Worm (Caenorhabditis elegans) whole organism, L2 larva: ENCODE measurements around the gene set-4.

ENCODE experiments used
- C34F6.9 ChIP-seq: fragments of 150-350 bp; optimal IDR thresholded peaks from 2 replicates; lab custom pipeline; 2014; ENCODE audit warnings: missing biosample characterization, missing genetic modification characterization
- R02D3.7 ChIP-seq: fragments of 150-350 bp; optimal IDR thresholded peaks from 2 replicates; lab custom pipeline; 2014; ENCODE audit warnings: missing biosample characterization, missing genetic modification characterization
- Y55F3AM.14 ChIP-seq: fragments of 200-800 bp; sonication (Bioruptor generic); optimal IDR thresholded peaks from 2 replicates; lab custom pipeline; 2018; ENCODE audit warnings: mild to moderate bottlenecking, missing genetic modification characterization, missing compliant biosample characterization
- ZK546.5 ChIP-seq: sonication (generic microtip); optimal IDR thresholded peaks from 2 replicates; lab custom pipeline; 2017; ENCODE audit warnings: missing biosample characterization, missing genetic modification characterization
- alr-1 ChIP-seq: fragments of 150-350 bp; optimal IDR thresholded peaks from 2 replicates; lab custom pipeline; 2014; ENCODE audit warnings: missing biosample characterization, missing genetic modification characterization
- aly-2 ChIP-seq: fragments of 150-350 bp; optimal IDR thresholded peaks from 2 replicates; lab custom pipeline; 2014; ENCODE audit warnings: missing biosample characterization, missing genetic modification characterization
- ama-1 ChIP-seq: fragments of 150-350 bp; optimal IDR thresholded peaks from 2 replicates; lab custom pipeline; 2018; ENCODE audit warnings: inconsistent platforms
- blmp-1 ChIP-seq: sonication (generic microtip); optimal IDR thresholded peaks from 2 replicates; lab custom pipeline; 2017; ENCODE audit warnings: missing genetic modification characterization, mild to moderate bottlenecking, missing compliant biosample characterization, antibody characterized with exemption, moderate library complexity; ENCODE audit not compliant: insufficient read depth
- ceh-16 ChIP-seq: fragments of 150-350 bp; optimal IDR thresholded peaks from 2 replicates; lab custom pipeline; 2014; ENCODE audit warnings: missing biosample characterization, missing genetic modification characterization
- ceh-82 ChIP-seq: fragments of 150-350 bp; optimal IDR thresholded peaks from 2 replicates; lab custom pipeline; 2014; ENCODE audit warnings: missing biosample characterization, missing genetic modification characterization
- crh-2 ChIP-seq: sonication (generic microtip); optimal IDR thresholded peaks from 2 replicates; lab custom pipeline; 2017; ENCODE audit warnings: missing biosample characterization, missing genetic modification characterization
- egl-27 ChIP-seq: sonication (generic microtip); optimal IDR thresholded peaks from 3 replicates; lab custom pipeline; 2017; ENCODE audit warnings: missing biosample characterization, missing genetic modification reagents, missing genetic modification characterization
- elt-1 ChIP-seq: fragments of 150-350 bp; optimal IDR thresholded peaks from 2 replicates; lab custom pipeline; 2014; ENCODE audit warnings: missing biosample characterization, missing genetic modification characterization
- elt-3 ChIP-seq: sonication (generic microtip); optimal IDR thresholded peaks from 2 replicates; lab custom pipeline; 2017; ENCODE audit warnings: missing biosample characterization, missing genetic modification characterization
- fos-1 ChIP-seq: fragments of 150-350 bp; optimal IDR thresholded peaks from 2 replicates; lab custom pipeline; 2014; ENCODE audit warnings: missing biosample characterization, missing genetic modification characterization
- lin-11 ChIP-seq: fragments of 150-350 bp; sonication (generic microtip); optimal IDR thresholded peaks from 2 replicates; lab custom pipeline; 2014; ENCODE audit warnings: missing biosample characterization, missing genetic modification characterization, inconsistent platforms, mixed read lengths
- lin-13 ChIP-seq: fragments of 150-350 bp; optimal IDR thresholded peaks from 2 replicates; lab custom pipeline; 2014; ENCODE audit warnings: missing biosample characterization, missing genetic modification reagents, missing genetic modification characterization
- lin-39 ChIP-seq: fragments of 150-350 bp; optimal IDR thresholded peaks from 2 replicates; lab custom pipeline; 2014; ENCODE audit warnings: missing biosample characterization, missing genetic modification reagents, missing genetic modification characterization
- lsy-2 ChIP-seq, 2 experiments: fragments of 150-350 bp in 1 of 2; sonication (generic microtip) in 1 of 2; optimal IDR thresholded peaks; 2 replicates each; lab custom pipeline; 2014 to 2017; ENCODE audit warnings: missing biosample characterization in 2 of 2, missing genetic modification characterization in 2 of 2
- mbf-1 ChIP-seq: sonication (generic microtip); optimal IDR thresholded peaks from 2 replicates; lab custom pipeline; 2017; ENCODE audit warnings: missing biosample characterization, missing genetic modification characterization
- mdl-1 ChIP-seq, 2 experiments: fragments of 150-350 bp in 1 of 2; sonication (generic microtip) in 1 of 2; optimal IDR thresholded peaks; 2 replicates each; lab custom pipeline; 2017; ENCODE audit warnings: missing biosample characterization in 2 of 2, missing genetic modification characterization in 2 of 2
- nhr-10 ChIP-seq: sonication (generic microtip); optimal IDR thresholded peaks from 2 replicates; lab custom pipeline; 2017; ENCODE audit warnings: missing biosample characterization, missing genetic modification characterization
- nhr-11 ChIP-seq: fragments of 150-350 bp; optimal IDR thresholded peaks from 2 replicates; lab custom pipeline; 2014; ENCODE audit warnings: missing biosample characterization, missing genetic modification characterization
- nhr-12 ChIP-seq: fragments of 150-350 bp; optimal IDR thresholded peaks from 2 replicates; lab custom pipeline; 2014; ENCODE audit warnings: missing biosample characterization, missing genetic modification characterization
- nhr-129 ChIP-seq: fragments of 150-350 bp; optimal IDR thresholded peaks from 2 replicates; lab custom pipeline; 2014; ENCODE audit warnings: missing biosample characterization, missing genetic modification characterization
- nhr-21 ChIP-seq: fragments of 150-350 bp; optimal IDR thresholded peaks from 2 replicates; lab custom pipeline; 2014; ENCODE audit warnings: missing biosample characterization, missing genetic modification characterization
- nhr-237 ChIP-seq: fragments of 150-350 bp; optimal IDR thresholded peaks from 2 replicates; lab custom pipeline; 2014; ENCODE audit warnings: missing biosample characterization, missing genetic modification characterization
- nhr-6 ChIP-seq: fragments of 150-350 bp; optimal IDR thresholded peaks from 2 replicates; lab custom pipeline; 2014; ENCODE audit warnings: missing biosample characterization, missing genetic modification characterization
- nhr-77 ChIP-seq: fragments of 150-350 bp; optimal IDR thresholded peaks from 2 replicates; lab custom pipeline; 2014; ENCODE audit warnings: missing biosample characterization, missing genetic modification characterization
- sem-4 ChIP-seq: fragments of 150-350 bp; optimal IDR thresholded peaks from 2 replicates; lab custom pipeline; 2014; ENCODE audit warnings: missing biosample characterization, missing genetic modification reagents, missing genetic modification characterization
- skn-1 ChIP-seq: sonication (generic microtip); optimal IDR thresholded peaks from 2 replicates; lab custom pipeline; 2017; ENCODE audit warnings: missing biosample characterization, missing genetic modification characterization
- sma-3 ChIP-seq: sonication (generic microtip); optimal IDR thresholded peaks from 2 replicates; lab custom pipeline; 2016; ENCODE audit warnings: missing genetic modification reagents, missing genetic modification characterization, missing compliant biosample characterization
- sma-9 ChIP-seq, 2 experiments: fragments of 150-350 bp in 1 of 2; sonication (generic microtip) in 1 of 2; optimal IDR thresholded peaks; 2 replicates each; lab custom pipeline; 2014 to 2016; ENCODE audit warnings: missing genetic modification characterization in 2 of 2, mild to moderate bottlenecking in 1 of 2, missing biosample characterization in 1 of 2, missing compliant biosample characterization in 1 of 2, missing genetic modification reagents in 1 of 2, moderate library complexity in 1 of 2
- unc-39 ChIP-seq: fragments of 150-350 bp; optimal IDR thresholded peaks from 2 replicates; lab custom pipeline; 2014; ENCODE audit warnings: missing biosample characterization, missing genetic modification characterization
- unc-55 ChIP-seq: fragments of 150-350 bp; sonication (generic microtip); optimal IDR thresholded peaks from 3 replicates; lab custom pipeline; 2014; ENCODE audit warnings: missing biosample characterization, missing genetic modification reagents, missing genetic modification characterization
- unc-62 ChIP-seq: fragments of 150-350 bp; optimal IDR thresholded peaks from 2 replicates; lab custom pipeline; 2014; ENCODE audit warnings: missing biosample characterization, missing genetic modification reagents, missing genetic modification characterization
- ztf-4 ChIP-seq: fragments of 150-350 bp; optimal IDR thresholded peaks from 2 replicates; lab custom pipeline; 2014; ENCODE audit warnings: missing biosample characterization, missing genetic modification characterization

set-4 gene

DNA sequence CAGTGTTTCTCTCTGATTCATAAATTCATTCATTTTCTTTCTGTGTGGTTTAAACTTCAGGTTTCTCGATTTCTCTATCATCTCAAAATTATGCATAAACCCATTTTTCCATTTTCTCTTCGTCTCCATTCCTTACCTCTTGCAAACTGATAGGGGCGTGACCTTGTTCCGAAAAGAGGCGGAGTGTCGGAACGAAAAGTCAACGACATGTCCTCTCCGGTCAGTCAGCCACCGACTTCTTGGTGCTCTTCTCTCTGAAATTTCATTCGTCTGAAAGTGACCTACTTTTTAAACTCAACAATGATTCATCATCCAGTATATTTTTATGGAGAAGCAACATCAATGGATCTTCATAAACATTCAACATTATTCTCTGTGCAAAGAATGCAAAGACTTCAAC is 49.7 kb upstream of the set-4 start, which contains the start of gene F58F12.12:
Gene F58F12.12 (plus strand): TSS at position 301 of the 400 bp plus-strand sequence.
- peak; percentile 3 for TF ChIP-seq fos-1
- TF ChIP-seq sma-3 (GFP tag; lab: Kevin White, UChicago), result no peak

ce11 chrII:6379038-6379563 is 48.0 kb upstream of the set-4 start:
- peak; percentile 10 for TF ChIP-seq sma-3 (GFP tag; lab: Kevin White, UChicago)
- TF ChIP-seq ztf-4 (tag; lab: Kevin White, UChicago), result no peak
- peak; percentile 35 for TF ChIP-seq sma-9 (GFP tag; optimal IDR thresholded peaks at IDR 0.05; lab: Kevin White, UChicago)
- no peak for TF ChIP-seq sma-9 (tag; optimal IDR thresholded peaks at IDR 0.05; lab: Kevin White, UChicago)
- no peak for TF ChIP-seq sem-4
- no peak for TF ChIP-seq lin-11 (tag; lab: Kevin White, UChicago)
- no peak for TF ChIP-seq lin-39
- TF ChIP-seq nhr-77 (tag; lab: Kevin White, UChicago), result no peak
- no peak for TF ChIP-seq unc-55 (GFP tag; lab: Kevin White, UChicago)
- TF ChIP-seq ceh-82, result no peak
- no peak for TF ChIP-seq blmp-1 (tag; lab: Kevin White, UChicago)
- TF ChIP-seq alr-1, result no peak
- TF ChIP-seq nhr-21, result peak; percentile 69
- peak; percentile 44 for TF ChIP-seq fos-1
- no peak for TF ChIP-seq nhr-129 (tag; lab: Kevin White, UChicago)
- TF ChIP-seq nhr-12 (tag; lab: Kevin White, UChicago), result no peak

- TF ChIP-seq elt-1 (tag; lab: Kevin White, UChicago) (no peak), nhr-6 (tag; lab: Kevin White, UChicago) (no peak), aly-2 (tag; lab: Kevin White, UChicago) (no peak), nhr-237 (no peak), unc-62 (GFP tag; lab: Kevin White, UChicago) (no peak), ztf-4 (tag; lab: Kevin White, UChicago) (no peak), Y55F3AM.14 (GFP tag; lab: Kevin White, UChicago) (no peak), nhr-77 (tag; lab: Kevin White, UChicago) (no peak), egl-27 (no peak), ceh-82 (no peak), lin-39 (no peak), sma-3 (GFP tag; lab: Kevin White, UChicago) (no peak), sma-9 (GFP tag; optimal IDR thresholded peaks at IDR 0.05; lab: Kevin White, UChicago) (peak; percentile 11), sma-9 (tag; optimal IDR thresholded peaks at IDR 0.05; lab: Kevin White, UChicago) (no peak), unc-39 (no peak), ZK546.5 (no peak), nhr-11 (tag; lab: Kevin White, UChicago) (no peak), mbf-1 (no peak), crh-2 (tag; lab: Kevin White, UChicago) (peak; percentile 40), mdl-1 (tag; optimal IDR thresholded peaks at IDR 0.05; lab: Kevin White, UChicago) (no peak), ceh-16 (tag; lab: Kevin White, UChicago) (no peak), nhr-12 (tag; lab: Kevin White, UChicago) (no peak), ama-1 (lab: Kevin White, UChicago) (no peak), sem-4 (no peak), blmp-1 (tag; lab: Kevin White, UChicago) (peak; percentile 29), nhr-129 (tag; lab: Kevin White, UChicago) (peak; percentile 8), nhr-21 (no peak), lsy-2 (tag; optimal IDR thresholded peaks at IDR 0.05; lab: Kevin White, UChicago) (no peak), R02D3.7 (tag; lab: Kevin White, UChicago) (no peak), C34F6.9 (no peak), unc-55 (GFP tag; lab: Kevin White, UChicago) (no peak), fos-1 (peak; percentile 90), alr-1 (no peak), skn-1 (tag; lab: Kevin White, UChicago) (no peak)
These were observed 46.3 kb upstream of the set-4 start for ce11 chrII:6377381-6377948.

- TF ChIP-seq lin-13 (GFP tag; lab: Kevin White, UChicago) (no peak), nhr-10 (tag; lab: Kevin White, UChicago) (no peak), unc-62 (GFP tag; lab: Kevin White, UChicago) (no peak), elt-3 (tag; lab: Kevin White, UChicago) (no peak), elt-1 (tag; lab: Kevin White, UChicago) (no peak), nhr-237 (no peak), nhr-129 (tag; lab: Kevin White, UChicago) (no peak), fos-1 (no peak), lsy-2 (tag; optimal IDR thresholded peaks at IDR 0.05; lab: Kevin White, UChicago) (no peak), mdl-1 (tag; optimal IDR thresholded peaks at IDR 0.05; lab: Kevin White, UChicago) (no peak), alr-1 (no peak)
These were observed 45.6 kb upstream of the set-4 start for ce11 chrII:6376693-6377092.
